Worm (Caenorhabditis elegans) whole organism, midembryonic: ENCODE data around the gene ZC155.4.

Experiments used
- T22C8.4 ChIP-seq: fragments of 200-800 bp; sonication (Bioruptor generic); IDR thresholded peaks from 2 replicates; pipeline ENCODE4 v1.3.6; 2022; ENCODE audit warnings: missing genetic modification characterization, missing compliant biosample characterization
- cog-1 ChIP-seq: sonication (generic microtip); optimal IDR thresholded peaks from 2 replicates; lab custom pipeline; 2016; ENCODE audit warnings: missing genetic modification characterization, missing compliant biosample characterization
- flt-1 ChIP-seq: fragments of 200-800 bp; sonication (Bioruptor generic); IDR thresholded peaks from 2 replicates; pipeline ENCODE4 v1.3.6; 2022; ENCODE audit warnings: missing genetic modification characterization, missing compliant biosample characterization
- klf-2 ChIP-seq: fragments of 200-800 bp; sonication (Bioruptor generic); conservative IDR thresholded peaks from 2 replicates; pipeline ENCODE4 v1.3.6; 2022; ENCODE audit warnings: missing genetic modification reagents, missing genetic modification characterization, missing compliant biosample characterization
- med-1 ChIP-seq: sonication (generic microtip); optimal IDR thresholded peaks from 2 replicates; lab custom pipeline; 2017; ENCODE audit warnings: missing genetic modification characterization, mild to moderate bottlenecking, missing compliant biosample characterization, antibody characterized with exemption, missing genetic modification reagents; ENCODE audit not compliant: insufficient read depth
- tab-1 ChIP-seq: fragments of 200-800 bp; sonication (Bioruptor generic); IDR thresholded peaks from 2 replicates; pipeline ENCODE4 v1.3.6; 2022; ENCODE audit warnings: missing genetic modification characterization, missing compliant biosample characterization
- ztf-23 ChIP-seq: fragments of 200-800 bp; sonication (Bioruptor generic); IDR thresholded peaks from 2 replicates; pipeline ENCODE4 v1.3.6; 2022; ENCODE audit warnings: missing genetic modification reagents, missing genetic modification characterization, missing compliant biosample characterization
- ztf-29 ChIP-seq: fragments of 200-800 bp; sonication (Bioruptor generic); IDR thresholded peaks from 2 replicates; pipeline ENCODE4 v1.3.6; 2022; ENCODE audit warnings: missing genetic modification reagents, missing genetic modification characterization, missing compliant biosample characterization

DNA sequence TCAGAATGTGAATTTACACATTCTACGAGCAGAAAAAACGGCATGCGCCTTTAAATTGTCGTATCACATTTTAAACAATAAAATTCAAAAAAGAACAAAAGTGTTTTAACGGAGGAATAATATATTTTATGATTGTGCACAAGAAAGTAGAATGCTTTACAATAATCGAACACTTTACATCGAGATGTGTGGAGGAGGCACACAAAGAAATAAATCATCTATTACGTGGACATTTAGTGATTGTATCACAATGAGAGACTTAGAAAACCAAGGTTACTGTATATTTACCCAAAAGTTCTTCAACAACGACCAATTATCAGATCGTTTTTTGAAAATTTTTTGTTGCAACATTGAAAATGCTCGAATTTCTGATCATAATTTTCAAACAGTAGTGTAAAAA, 5.0 kb downstream of the ZC155.4 start:
- TF ChIP-seq flt-1 (GFP tag; lab: Robert Waterston, UW), result no peak
- TF ChIP-seq cog-1 (tag; lab: Kevin White, UChicago), result no peak
- TF ChIP-seq tab-1 (GFP tag; lab: Robert Waterston, UW), result no peak
- no peak for TF ChIP-seq T22C8.4 (GFP tag; lab: Robert Waterston, UW)
- TF ChIP-seq ztf-23, result no peak
- no peak for TF ChIP-seq klf-2 (GFP tag; lab: Robert Waterston, UW)
- no peak for TF ChIP-seq ztf-29 (GFP tag; lab: Robert Waterston, UW)
- TF ChIP-seq med-1 (GFP tag; lab: Kevin White, UChicago), result no peak
